Worm (Caenorhabditis elegans): ENCODE results near the gene F54B11.8.

- TF ChIP-seq snpc-4 (tag; optimal IDR thresholded peaks at IDR 0.05): no peak
- TF ChIP-seq lin-13 (tag; optimal IDR thresholded peaks at IDR 0.05): no peak
- TF ChIP-seq unc-62 (GFP tag; optimal IDR thresholded peaks at IDR 0.05): no peak
- no peak for TF ChIP-seq nhr-76 (tag; optimal IDR thresholded peaks at IDR 0.05)
- no peak for TF ChIP-seq nhr-12 (tag; optimal IDR thresholded peaks at IDR 0.05)
- TF ChIP-seq nhr-2 (tag; optimal IDR thresholded peaks at IDR 0.05): no peak
- no peak for TF ChIP-seq pha-4 (tag; optimal IDR thresholded peaks at IDR 0.05)
- TF ChIP-seq hlh-1 (tag; optimal IDR thresholded peaks at IDR 0.05): no peak
- no peak for TF ChIP-seq ztf-11 (tag; optimal IDR thresholded peaks at IDR 0.05)
- TF ChIP-seq mep-1 (tag; optimal IDR thresholded peaks at IDR 0.05): no peak
- TF ChIP-seq tbx-8 (GFP tag; optimal IDR thresholded peaks at IDR 0.05): no peak
- no peak for TF ChIP-seq nhr-28 (tag; optimal IDR thresholded peaks at IDR 0.05)
Observed at ce11 chrX:13603826-13604225, at the start of gene F54B11.8.
